Worm (Caenorhabditis elegans) whole organism, L3 larva: ENCODE measurements around the gene pxl-1.

ENCODE experiments used
- daf-12 ChIP-seq: fragments of 150-350 bp; optimal IDR thresholded peaks from 2 replicates; lab custom pipeline; 2014; ENCODE audit warnings: missing biosample characterization, missing genetic modification reagents, missing genetic modification characterization
- elt-1 ChIP-seq: fragments of 150-350 bp; optimal IDR thresholded peaks from 2 replicates; lab custom pipeline; 2014; ENCODE audit warnings: missing biosample characterization, missing genetic modification characterization
- nhr-237 ChIP-seq: fragments of 150-350 bp; optimal IDR thresholded peaks from 2 replicates; lab custom pipeline; 2014; ENCODE audit warnings: missing biosample characterization, missing genetic modification characterization
- nhr-28 ChIP-seq: fragments of 150-350 bp; optimal IDR thresholded peaks from 2 replicates; lab custom pipeline; 2014; ENCODE audit warnings: missing biosample characterization, missing genetic modification characterization
- nhr-43 ChIP-seq: sonication (generic microtip); optimal IDR thresholded peaks from 2 replicates; lab custom pipeline; 2016; ENCODE audit warnings: mild to moderate bottlenecking, missing genetic modification characterization, missing compliant biosample characterization; ENCODE audit not compliant: poor library complexity, severe bottlenecking
- nhr-77 ChIP-seq: fragments of 150-350 bp; optimal IDR thresholded peaks from 2 replicates; lab custom pipeline; 2014; ENCODE audit warnings: missing biosample characterization, missing genetic modification characterization
- pha-4 ChIP-seq: fragments of 150-350 bp; optimal IDR thresholded peaks from 2 replicates; lab custom pipeline; 2014; ENCODE audit warnings: missing biosample characterization, missing genetic modification reagents, missing genetic modification characterization
- skn-1 ChIP-seq: fragments of 150-350 bp; optimal IDR thresholded peaks from 2 replicates; lab custom pipeline; 2014; ENCODE audit warnings: missing biosample characterization, missing genetic modification characterization
- zag-1 ChIP-seq: fragments of 150-350 bp; optimal IDR thresholded peaks from 2 replicates; lab custom pipeline; 2014; ENCODE audit warnings: missing biosample characterization, missing genetic modification characterization

- TF ChIP-seq nhr-43 (tag; lab: Kevin White, UChicago) (no peak), skn-1 (tag; lab: Kevin White, UChicago) (no peak), daf-12 (tag; lab: Kevin White, UChicago) (no peak), elt-1 (tag; lab: Kevin White, UChicago) (no peak), pha-4 (tag; lab: Kevin White, UChicago) (no peak), nhr-237 (tag; lab: Kevin White, UChicago) (no peak), nhr-77 (no peak), nhr-28 (tag; lab: Kevin White, UChicago) (no peak), zag-1 (tag; lab: Kevin White, UChicago) (no peak)
Observed at ce11 chrIII:5932853-5933252, 37.0 kb upstream of the pxl-1 start, which contains the start of gene zmp-1.
